Worm (Caenorhabditis elegans): Measurements from ENCODE around the gene F40A3.6.

ce11 chrV:7875456-7875855, 18.2 kb downstream of the F40A3.6 start, which contains the start of gene F40A3.4:
- TF ChIP-seq ets-7 (tag; optimal IDR thresholded peaks at IDR 0.05) (no peak), pes-1 (GFP tag; IDR thresholded peaks at IDR 0.05) (no peak), ceh-13 (GFP tag; optimal IDR thresholded peaks at IDR 0.05) (no peak), F13C5.2 (tag; optimal IDR thresholded peaks at IDR 0.05) (no peak), hmg-4 (GFP tag; optimal IDR thresholded peaks at IDR 0.05) (no peak), tbx-11 (GFP tag; IDR thresholded peaks at IDR 0.05) (no peak), sea-1 (GFP tag; conservative IDR thresholded peaks at IDR 0.05) (no peak), ama-1 (optimal IDR thresholded peaks at IDR 0.05) (no peak), flt-1 (GFP tag; IDR thresholded peaks at IDR 0.05) (no peak), hmbx-1 (tag; optimal IDR thresholded peaks at IDR 0.05) (no peak), scrt-1 (GFP tag; IDR thresholded peaks at IDR 0.05) (no peak)
